Fruit fly (Drosophila melanogaster): ENCODE measurements around the gene Dpck.

DNA sequence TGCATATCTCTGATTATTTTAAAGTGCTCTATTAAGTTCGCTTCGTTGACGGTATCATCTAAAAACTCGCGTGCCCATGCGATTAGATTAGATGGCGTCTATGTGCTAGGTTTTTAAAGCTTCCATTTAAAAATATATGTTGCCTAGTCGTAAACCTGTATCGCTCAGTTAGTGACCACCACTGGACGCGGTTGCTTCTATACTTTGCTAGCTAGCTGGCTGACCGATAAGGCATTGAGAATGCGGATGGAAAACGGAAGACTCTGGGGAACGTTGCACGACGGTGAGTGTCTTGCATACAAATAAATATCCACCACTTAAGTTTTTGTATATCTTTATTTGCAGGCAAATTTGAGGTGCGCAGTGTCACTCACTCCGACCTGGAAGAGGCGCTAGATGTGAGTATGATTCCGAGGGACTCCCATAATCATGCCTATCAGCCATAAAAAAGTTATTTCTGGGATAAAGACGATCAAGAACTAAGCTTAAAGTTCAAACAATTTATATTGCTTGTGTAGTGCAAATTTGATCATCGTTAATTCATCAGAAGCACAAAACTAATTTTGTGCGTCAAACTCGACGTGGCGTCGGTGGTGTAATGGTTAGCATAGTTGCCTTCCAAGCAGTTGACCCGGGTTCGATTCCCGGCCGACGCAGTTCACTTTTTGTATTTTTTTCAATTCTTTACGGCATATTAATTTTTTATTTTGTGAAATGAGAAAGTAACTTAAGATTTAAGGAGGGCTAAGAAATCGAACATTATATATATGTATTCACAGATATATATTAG lies 47.5 kb downstream of the Dpck start, which contains the start of gene CG31248:
- no peak for TF ChIP-seq CG8478 (optimal IDR thresholded peaks at IDR 0.05)
- TF ChIP-seq EcR (GFP tag; optimal IDR thresholded peaks at IDR 0.05) = no peak
- no peak for TF ChIP-seq usp (GFP tag; optimal IDR thresholded peaks at IDR 0.05)
- TF ChIP-seq pan (optimal IDR thresholded peaks at IDR 0.05) = no peak

All from whole organism.